Worm (Caenorhabditis elegans) whole organism, midembryonic: ENCODE results near the gene srj-50.

Source experiments
- T22C8.4 ChIP-seq: fragments of 200-800 bp; sonication (Bioruptor generic); IDR thresholded peaks from 2 replicates; pipeline ENCODE4 v1.3.6; 2022; ENCODE audit warnings: missing genetic modification characterization, missing compliant biosample characterization
- flt-1 ChIP-seq: fragments of 200-800 bp; sonication (Bioruptor generic); IDR thresholded peaks from 2 replicates; pipeline ENCODE4 v1.3.6; 2022; ENCODE audit warnings: missing genetic modification characterization, missing compliant biosample characterization
- klf-2 ChIP-seq: fragments of 200-800 bp; sonication (Bioruptor generic); conservative IDR thresholded peaks from 2 replicates; pipeline ENCODE4 v1.3.6; 2022; ENCODE audit warnings: missing genetic modification reagents, missing genetic modification characterization, missing compliant biosample characterization
- ztf-23 ChIP-seq: fragments of 200-800 bp; sonication (Bioruptor generic); IDR thresholded peaks from 2 replicates; pipeline ENCODE4 v1.3.6; 2022; ENCODE audit warnings: missing genetic modification reagents, missing genetic modification characterization, missing compliant biosample characterization

ce11 chrV:2884411-2884810, 51.6 kb downstream of the srj-50 start, which contains the start of gene sre-24:
- no peak for TF ChIP-seq T22C8.4 (GFP tag; lab: Robert Waterston, UW)
- TF ChIP-seq flt-1: no peak
- no peak for TF ChIP-seq ztf-23
- TF ChIP-seq klf-2 (GFP tag; lab: Robert Waterston, UW): no peak
